Worm (Caenorhabditis elegans) whole organism, early embryonic: ENCODE data around the gene prp-19.

Experiments
- B0310.2 ChIP-seq: sonication (generic microtip); optimal IDR thresholded peaks from 2 replicates; lab custom pipeline; 2016; ENCODE audit warnings: mild to moderate bottlenecking, missing genetic modification characterization, missing compliant biosample characterization
- F13C5.2 ChIP-seq: sonication (generic microtip); optimal IDR thresholded peaks from 2 replicates; lab custom pipeline; 2017; ENCODE audit warnings: mild to moderate bottlenecking, missing genetic modification characterization, inconsistent platforms, missing compliant biosample characterization
- aly-1 ChIP-seq: sonication (generic microtip); optimal IDR thresholded peaks from 2 replicates; lab custom pipeline; 2016; ENCODE audit warnings: missing genetic modification characterization, missing compliant biosample characterization
- ama-1 ChIP-seq: fragments of 150-350 bp; optimal IDR thresholded peaks from 2 replicates; lab custom pipeline; 2014
- ceh-13 ChIP-seq: fragments of 200-800 bp; sonication (Bioruptor generic); optimal IDR thresholded peaks from 2 replicates; lab custom pipeline; 2018; ENCODE audit warnings: mild to moderate bottlenecking, missing genetic modification characterization, missing compliant biosample characterization
- ceh-36 ChIP-seq: sonication (generic microtip); optimal IDR thresholded peaks from 2 replicates; lab custom pipeline; 2016; ENCODE audit warnings: missing genetic modification characterization, inconsistent platforms, missing compliant biosample characterization
- ets-7 ChIP-seq: sonication (generic microtip); optimal IDR thresholded peaks from 2 replicates; lab custom pipeline; 2016; ENCODE audit warnings: missing genotype, missing genetic modification characterization, missing compliant biosample characterization
- flt-1 ChIP-seq: fragments of 200-800 bp; sonication (Bioruptor generic); IDR thresholded peaks from 2 replicates; pipeline ENCODE4 v1.3.6; 2022; ENCODE audit warnings: missing genetic modification characterization, missing compliant biosample characterization
- hmbx-1 ChIP-seq: sonication (generic microtip); optimal IDR thresholded peaks from 2 replicates; lab custom pipeline; 2016; ENCODE audit warnings: mild to moderate bottlenecking, missing genetic modification characterization, missing compliant biosample characterization
- hmg-4 ChIP-seq: fragments of 200-800 bp; sonication (Bioruptor generic); optimal IDR thresholded peaks from 2 replicates; lab custom pipeline; 2018; ENCODE audit warnings: mild to moderate bottlenecking, missing genetic modification characterization, missing compliant biosample characterization
- hnd-1 ChIP-seq: sonication (generic microtip); optimal IDR thresholded peaks from 2 replicates; lab custom pipeline; 2016; ENCODE audit warnings: missing genetic modification characterization, missing compliant biosample characterization
- pes-1 ChIP-seq: fragments of 200-800 bp; sonication (Bioruptor generic); IDR thresholded peaks from 2 replicates; pipeline ENCODE4 v1.3.6; 2022; ENCODE audit warnings: missing genetic modification reagents, missing genetic modification characterization, missing compliant biosample characterization
- scrt-1 ChIP-seq: fragments of 200-800 bp; sonication (Bioruptor generic); IDR thresholded peaks from 2 replicates; pipeline ENCODE4 v1.3.6; 2022; ENCODE audit warnings: missing genetic modification characterization, missing compliant biosample characterization
- sea-1 ChIP-seq: fragments of 200-800 bp; sonication (Bioruptor generic); conservative IDR thresholded peaks from 2 replicates; pipeline ENCODE4 v1.3.6; 2022; ENCODE audit warnings: missing genetic modification characterization, missing compliant biosample characterization
- tbx-11 ChIP-seq: fragments of 200-800 bp; sonication (Bioruptor generic); IDR thresholded peaks from 2 replicates; pipeline ENCODE4 v1.3.6; 2022; ENCODE audit warnings: missing genetic modification characterization, missing compliant biosample characterization
- tbx-37 ChIP-seq: fragments of 200-800 bp; sonication (Bioruptor generic); conservative IDR thresholded peaks from 2 replicates; pipeline ENCODE4 v1.3.6; 2022; ENCODE audit warnings: missing genetic modification reagents, missing genetic modification characterization, missing compliant biosample characterization
- tra-4 ChIP-seq: sonication (generic microtip); optimal IDR thresholded peaks from 2 replicates; lab custom pipeline; 2017; ENCODE audit warnings: missing genetic modification characterization, missing compliant biosample characterization

prp-19 gene

DNA sequence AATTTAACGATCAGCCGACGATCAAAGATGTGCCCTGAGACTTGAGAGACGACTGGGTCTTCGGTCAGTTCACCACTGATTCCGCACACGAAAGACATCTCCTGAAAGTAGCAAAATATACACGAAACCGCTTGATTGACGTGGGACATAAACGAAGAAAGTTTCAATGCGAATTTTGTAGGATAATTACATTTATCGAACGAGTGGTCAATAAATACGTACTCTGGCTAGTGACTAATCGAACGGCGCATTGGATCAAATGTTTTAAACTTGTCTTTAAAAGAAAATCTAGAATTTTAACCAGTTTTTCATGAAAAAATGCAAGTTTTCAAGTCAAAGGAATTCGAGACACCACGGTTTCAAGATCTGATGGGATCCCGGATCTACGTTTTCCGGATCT lies at the start of gene prp-19:
TSS of gene prp-19 (minus strand) at position 101 of the 400 bp plus-strand sequence.
- TF ChIP-seq B0310.2 (tag; lab: Kevin White, UChicago): no peak
- no peak for TF ChIP-seq F13C5.2
- TF ChIP-seq hnd-1: no peak
- TF ChIP-seq ceh-13 (GFP tag; lab: Kevin White, UChicago): no peak
- TF ChIP-seq tbx-11 (GFP tag; lab: Robert Waterston, UW): no peak
- no peak for TF ChIP-seq tbx-37 (GFP tag; lab: Robert Waterston, UW)
- no peak for TF ChIP-seq scrt-1 (GFP tag; lab: Robert Waterston, UW)
- no peak for TF ChIP-seq flt-1 (GFP tag; lab: Robert Waterston, UW)
- TF ChIP-seq sea-1 (GFP tag; lab: Robert Waterston, UW): no peak
- TF ChIP-seq hmg-4 (GFP tag; lab: Kevin White, UChicago): no peak
- no peak for TF ChIP-seq ama-1 (lab: Kevin White, UChicago)
- TF ChIP-seq pes-1 (GFP tag; lab: Robert Waterston, UW): no peak
- no peak for TF ChIP-seq ceh-36
- no peak for TF ChIP-seq ets-7 (tag; lab: Kevin White, UChicago)
- no peak for TF ChIP-seq hmbx-1 (tag; lab: Kevin White, UChicago)
- TF ChIP-seq tra-4 (tag; lab: Kevin White, UChicago): no peak
- TF ChIP-seq aly-1 (tag; lab: Kevin White, UChicago): no peak

DNA sequence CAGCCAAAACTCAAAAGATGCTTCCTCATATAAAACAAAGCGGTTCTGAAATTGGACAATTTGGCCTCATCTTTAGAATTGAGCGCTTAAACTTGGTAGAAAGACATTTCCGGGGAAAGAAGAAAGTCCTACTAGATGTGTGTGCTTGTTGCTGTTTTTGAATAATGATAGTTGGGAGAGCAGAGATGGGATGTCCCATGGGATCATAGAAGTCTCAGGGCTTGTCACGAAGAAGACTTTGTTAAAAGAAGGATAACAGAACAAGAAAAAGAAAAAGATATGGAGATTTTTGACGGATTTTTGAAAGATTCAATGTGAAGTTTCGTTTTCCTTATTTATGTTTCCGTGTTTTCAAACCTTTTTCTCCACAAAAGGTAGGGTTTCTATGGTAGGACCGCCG lies 46.8 kb upstream of the prp-19 start, which contains the start of gene ZC155.2:
TSS of gene ZC155.2 (plus strand) at position 301 of the 400 bp plus-strand sequence.
- TF ChIP-seq hmg-4 (GFP tag; lab: Kevin White, UChicago): no peak
- no peak for TF ChIP-seq flt-1 (GFP tag; lab: Robert Waterston, UW)

DNA sequence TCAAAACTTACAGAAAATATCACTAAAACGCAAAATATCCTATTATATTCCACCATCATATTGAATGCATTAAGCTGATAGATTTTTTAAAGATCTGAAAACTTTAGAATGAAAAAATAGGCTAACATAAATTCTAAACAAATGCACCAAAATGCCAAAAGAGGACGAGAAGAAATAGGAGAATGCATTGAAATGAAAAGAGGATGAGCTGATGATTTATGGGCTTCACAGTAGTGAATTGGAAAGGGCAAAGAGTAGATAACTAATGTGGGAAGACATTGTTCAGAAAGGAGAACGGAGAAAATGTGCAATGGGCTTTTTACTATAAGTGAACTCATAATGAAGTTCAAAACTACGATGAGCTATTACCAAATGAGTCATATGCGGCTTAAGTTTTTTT lies 45.7 kb upstream of the prp-19 start, which contains the start of gene cutl-19:
TSS of gene cutl-19 (minus strand) at position 101 of the 400 bp plus-strand sequence.
- TF ChIP-seq aly-1 (tag; lab: Kevin White, UChicago) (no peak), hmg-4 (GFP tag; lab: Kevin White, UChicago) (no peak), tbx-37 (GFP tag; lab: Robert Waterston, UW) (no peak), pes-1 (GFP tag; lab: Robert Waterston, UW) (no peak), hnd-1 (no peak), sea-1 (GFP tag; lab: Robert Waterston, UW) (no peak), B0310.2 (tag; lab: Kevin White, UChicago) (no peak), tbx-11 (GFP tag; lab: Robert Waterston, UW) (no peak), ceh-13 (GFP tag; lab: Kevin White, UChicago) (no peak), ets-7 (tag; lab: Kevin White, UChicago) (no peak), tra-4 (tag; lab: Kevin White, UChicago) (no peak), hmbx-1 (tag; lab: Kevin White, UChicago) (no peak), F13C5.2 (no peak)

DNA sequence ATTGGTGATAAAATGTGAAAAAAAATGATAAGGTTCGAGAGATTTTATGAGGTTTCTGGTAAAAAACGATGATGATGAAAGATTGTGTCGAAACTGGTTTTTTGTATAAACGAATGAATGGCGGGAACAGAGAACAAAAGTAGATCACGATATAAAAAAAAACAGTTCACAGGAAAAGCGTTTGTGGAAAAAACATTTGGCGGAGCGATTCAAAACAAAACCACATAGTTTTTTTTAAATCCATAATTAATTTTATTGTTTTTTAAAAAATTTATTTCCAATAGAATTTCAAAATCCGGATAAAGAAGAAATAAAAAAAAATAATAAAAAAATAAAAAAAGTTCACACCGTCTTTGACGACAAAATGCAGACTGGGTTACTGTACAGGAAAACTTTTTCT lies 43.5 kb upstream of the prp-19 start, which contains the start of gene ZC155.4:
TSS of gene ZC155.4 (minus strand) at position 101 of the 400 bp plus-strand sequence.
- TF ChIP-seq ets-7 (tag; lab: Kevin White, UChicago) (no peak), aly-1 (tag; lab: Kevin White, UChicago) (no peak), sea-1 (GFP tag; lab: Robert Waterston, UW) (no peak), tbx-11 (GFP tag; lab: Robert Waterston, UW) (no peak)

DNA sequence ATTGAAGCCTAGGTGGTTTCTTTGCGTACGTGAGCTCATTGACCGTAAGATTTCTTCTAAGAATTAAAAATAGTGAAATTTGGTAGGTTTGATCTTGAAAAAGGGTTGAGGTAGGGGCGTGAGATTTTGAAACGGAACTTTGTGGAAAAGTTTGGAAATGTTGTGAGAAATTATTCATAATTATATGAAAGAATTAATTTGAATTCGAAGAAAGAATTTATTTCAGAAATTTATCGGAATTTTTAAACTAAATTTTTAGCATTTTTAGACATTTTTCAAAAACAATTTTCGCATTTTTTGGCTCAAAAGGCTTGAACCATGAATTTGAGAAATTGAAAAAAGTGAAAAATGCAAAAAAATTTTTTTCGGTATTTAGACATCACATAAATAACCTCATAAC lies 42.3 kb upstream of the prp-19 start:
- no peak for TF ChIP-seq F13C5.2
- no peak for TF ChIP-seq tra-4 (tag; lab: Kevin White, UChicago)
- no peak for TF ChIP-seq ceh-36
- TF ChIP-seq hmbx-1 (tag; lab: Kevin White, UChicago): no peak
- no peak for TF ChIP-seq scrt-1 (GFP tag; lab: Robert Waterston, UW)
- TF ChIP-seq hnd-1: no peak
- no peak for TF ChIP-seq sea-1 (GFP tag; lab: Robert Waterston, UW)
- no peak for TF ChIP-seq ceh-13 (GFP tag; lab: Kevin White, UChicago)

DNA sequence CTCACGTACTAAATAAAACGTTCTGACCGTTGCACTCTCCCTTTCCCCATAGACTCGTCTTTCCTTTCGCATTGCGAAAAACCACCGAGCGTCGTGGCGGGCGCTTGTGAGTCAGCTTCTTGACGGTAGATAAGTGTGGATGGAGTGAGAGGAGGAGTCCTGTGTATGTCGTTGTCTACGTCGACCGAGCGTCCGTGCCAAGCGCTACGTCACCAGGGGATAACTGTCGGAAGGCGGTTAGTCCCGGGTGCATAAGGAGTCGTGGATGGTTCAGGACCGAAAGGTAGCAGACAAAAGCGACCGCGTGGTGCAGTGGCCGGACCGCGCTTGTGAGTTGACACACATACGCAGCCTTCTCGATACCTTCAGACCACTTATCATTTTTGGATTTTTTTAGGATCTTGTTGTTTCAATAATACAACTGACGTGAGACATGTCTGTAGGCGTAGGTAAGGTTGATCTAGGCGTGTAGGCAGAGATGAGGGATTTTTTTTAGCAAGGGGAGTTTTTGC lies 39.3 kb upstream of the prp-19 start:
- peak; percentile 26 for TF ChIP-seq hnd-1
- TF ChIP-seq pes-1 (GFP tag; lab: Robert Waterston, UW): peak; percentile 84
- peak; percentile 16 for TF ChIP-seq hmbx-1 (tag; lab: Kevin White, UChicago)
- TF ChIP-seq ets-7 (tag; lab: Kevin White, UChicago): peak; percentile 55
- TF ChIP-seq sea-1 (GFP tag; lab: Robert Waterston, UW): peak; percentile 76
- TF ChIP-seq flt-1 (GFP tag; lab: Robert Waterston, UW): peak; percentile 80
- peak; percentile 75 for TF ChIP-seq scrt-1 (GFP tag; lab: Robert Waterston, UW)
- peak; percentile 90 for TF ChIP-seq aly-1 (tag; lab: Kevin White, UChicago)
- TF ChIP-seq B0310.2 (tag; lab: Kevin White, UChicago): peak; percentile 63
- peak; percentile 66 for TF ChIP-seq F13C5.2
- peak; percentile 93 for TF ChIP-seq hmg-4 (GFP tag; lab: Kevin White, UChicago)
- TF ChIP-seq tbx-37 (GFP tag; lab: Robert Waterston, UW): peak; percentile 40
- peak; percentile 47 for TF ChIP-seq ceh-13 (GFP tag; lab: Kevin White, UChicago)

DNA sequence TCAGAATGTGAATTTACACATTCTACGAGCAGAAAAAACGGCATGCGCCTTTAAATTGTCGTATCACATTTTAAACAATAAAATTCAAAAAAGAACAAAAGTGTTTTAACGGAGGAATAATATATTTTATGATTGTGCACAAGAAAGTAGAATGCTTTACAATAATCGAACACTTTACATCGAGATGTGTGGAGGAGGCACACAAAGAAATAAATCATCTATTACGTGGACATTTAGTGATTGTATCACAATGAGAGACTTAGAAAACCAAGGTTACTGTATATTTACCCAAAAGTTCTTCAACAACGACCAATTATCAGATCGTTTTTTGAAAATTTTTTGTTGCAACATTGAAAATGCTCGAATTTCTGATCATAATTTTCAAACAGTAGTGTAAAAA lies 38.4 kb upstream of the prp-19 start:
- no peak for TF ChIP-seq tra-4 (tag; lab: Kevin White, UChicago)
- TF ChIP-seq ceh-13 (GFP tag; lab: Kevin White, UChicago): no peak
- no peak for TF ChIP-seq hnd-1
- no peak for TF ChIP-seq pes-1 (GFP tag; lab: Robert Waterston, UW)
- no peak for TF ChIP-seq flt-1 (GFP tag; lab: Robert Waterston, UW)
- TF ChIP-seq aly-1 (tag; lab: Kevin White, UChicago): no peak
- TF ChIP-seq hmbx-1 (tag; lab: Kevin White, UChicago): no peak
- no peak for TF ChIP-seq ets-7 (tag; lab: Kevin White, UChicago)
- TF ChIP-seq F13C5.2: no peak
- TF ChIP-seq scrt-1 (GFP tag; lab: Robert Waterston, UW): no peak
- TF ChIP-seq ceh-36: no peak
- no peak for TF ChIP-seq hmg-4 (GFP tag; lab: Kevin White, UChicago)
- no peak for TF ChIP-seq B0310.2 (tag; lab: Kevin White, UChicago)
- no peak for TF ChIP-seq tbx-37 (GFP tag; lab: Robert Waterston, UW)
- no peak for TF ChIP-seq sea-1 (GFP tag; lab: Robert Waterston, UW)
- TF ChIP-seq ama-1 (lab: Kevin White, UChicago): no peak
- no peak for TF ChIP-seq tbx-11 (GFP tag; lab: Robert Waterston, UW)
